Fruit fly (Drosophila melanogaster) whole organism, embryonic: ENCODE data around the gene CG10866.
A peak's percentile ranks its signal among the peaks of the same experiment; 100 is the strongest.

ENCODE experiments used
- Antp ChIP-seq: fragments of 200-800 bp; sonication (Bioruptor generic); optimal IDR thresholded peaks from 3 replicates; lab custom pipeline; 2016; ENCODE audit warnings: missing biosample characterization, missing genetic modification characterization
- CG10462 ChIP-seq: fragments of 200-800 bp; sonication (Bioruptor generic); optimal IDR thresholded peaks from 2 replicates; lab custom pipeline; 2016; ENCODE audit warnings: missing biosample characterization, missing genetic modification characterization
- CG11723 ChIP-seq: fragments of 200-800 bp; sonication (Bioruptor generic); optimal IDR thresholded peaks from 2 replicates; lab custom pipeline; 2017; ENCODE audit warnings: missing biosample characterization, mild to moderate bottlenecking, missing genetic modification characterization
- CG12769 ChIP-seq: fragments of 200-800 bp; sonication (Bioruptor generic); optimal IDR thresholded peaks from 2 replicates; lab custom pipeline; 2019; ENCODE audit warnings: missing biosample characterization, mild to moderate bottlenecking, missing genetic modification characterization, moderate library complexity
- CG14050 ChIP-seq: fragments of 200-800 bp; sonication (Bioruptor generic); IDR thresholded peaks from 3 replicates; pipeline ENCODE4 v1.3.6; 2022; ENCODE audit warnings: missing biosample characterization, missing genetic modification characterization
- CG15479 ChIP-seq: fragments of 200-800 bp; sonication (Bioruptor generic); optimal IDR thresholded peaks from 3 replicates; lab custom pipeline; 2019; ENCODE audit warnings: missing biosample characterization, mild to moderate bottlenecking, missing genetic modification characterization, moderate library complexity
- CG17359 ChIP-seq: fragments of 200-800 bp; sonication (Bioruptor generic); optimal IDR thresholded peaks from 3 replicates; lab custom pipeline; 2018; ENCODE audit warnings: missing biosample characterization, mild to moderate bottlenecking, missing genetic modification characterization, moderate library complexity
- CG17802 ChIP-seq: fragments of 200-800 bp; sonication (Bioruptor generic); optimal IDR thresholded peaks from 2 replicates; lab custom pipeline; 2018; ENCODE audit warnings: missing biosample characterization, mild to moderate bottlenecking, missing genetic modification characterization, moderate library complexity
- CG18476 ChIP-seq: fragments of 200-800 bp; sonication (Bioruptor generic); optimal IDR thresholded peaks from 2 replicates; lab custom pipeline; 2016; ENCODE audit warnings: missing biosample characterization, mild to moderate bottlenecking, missing genetic modification characterization
- CG2678 ChIP-seq: fragments of 200-800 bp; sonication (Bioruptor generic); optimal IDR thresholded peaks from 3 replicates; lab custom pipeline; 2019; ENCODE audit warnings: missing biosample characterization, mild to moderate bottlenecking, missing genetic modification characterization, moderate library complexity
- CG31365 ChIP-seq: fragments of 200-800 bp; sonication (Bioruptor generic); optimal IDR thresholded peaks from 2 replicates; lab custom pipeline; 2018; ENCODE audit warnings: missing biosample characterization, mild to moderate bottlenecking, missing genetic modification characterization
- CG3726 ChIP-seq: fragments of 200-800 bp; sonication (Bioruptor generic); IDR thresholded peaks from 3 replicates; pipeline ENCODE4, ENCODE4 v1.3.6; 2022; ENCODE audit warnings: missing biosample characterization, missing genetic modification characterization
- CG4360 ChIP-seq: fragments of 200-800 bp; sonication (Bioruptor generic); IDR thresholded peaks from 2 replicates; pipeline ENCODE4 v1.3.6; 2022; ENCODE audit warnings: missing biosample characterization, missing genetic modification characterization
- CG4820 ChIP-seq: fragments of 200-800 bp; sonication (Bioruptor generic); optimal IDR thresholded peaks from 3 replicates; lab custom pipeline; 2016; ENCODE audit warnings: missing biosample characterization, missing genetic modification characterization
- CG5245 ChIP-seq: fragments of 200-800 bp; sonication (Bioruptor generic); optimal IDR thresholded peaks from 3 replicates; lab custom pipeline; 2016; ENCODE audit warnings: missing biosample characterization, missing genetic modification characterization
- CG6813 ChIP-seq: fragments of 200-800 bp; sonication (Bioruptor generic); optimal IDR thresholded peaks from 2 replicates; lab custom pipeline; 2017; ENCODE audit warnings: missing biosample characterization, missing genetic modification characterization, mild to moderate bottlenecking, moderate library complexity, missing genetic modification reagents
- CG8089 ChIP-seq: fragments of 200-800 bp; sonication (Bioruptor generic); optimal IDR thresholded peaks from 3 replicates; lab custom pipeline; 2016; ENCODE audit warnings: missing biosample characterization, missing genetic modification characterization
- CG9609 ChIP-seq: fragments of 200-800 bp; sonication (Bioruptor generic); optimal IDR thresholded peaks from 3 replicates; lab custom pipeline; 2016; ENCODE audit warnings: missing biosample characterization, missing genetic modification characterization
- Camta ChIP-seq: fragments of 200-800 bp; sonication (Bioruptor generic); optimal IDR thresholded peaks from 2 replicates; lab custom pipeline; 2016; ENCODE audit warnings: missing biosample characterization, missing genetic modification characterization
- Dbx ChIP-seq: fragments of 200-800 bp; sonication (Bioruptor generic); IDR thresholded peaks from 3 replicates; pipeline ENCODE4 v1.3.6; 2022; ENCODE audit warnings: missing biosample characterization, missing genetic modification characterization
- Elba2 ChIP-seq: fragments of 200-800 bp; sonication (Bioruptor generic); optimal IDR thresholded peaks from 3 replicates; lab custom pipeline; 2016; ENCODE audit warnings: missing biosample characterization, missing genetic modification characterization
- Fer2 ChIP-seq: fragments of 200-800 bp; sonication (Bioruptor generic); optimal IDR thresholded peaks from 2 replicates; lab custom pipeline; 2018; ENCODE audit warnings: missing biosample characterization, mild to moderate bottlenecking, missing genetic modification characterization, moderate library complexity
- Gug ChIP-seq: fragments of 200-800 bp; sonication (Bioruptor generic); IDR thresholded peaks from 4 replicates; pipeline ENCODE4 v1.3.6; 2022; ENCODE audit warnings: missing biosample characterization, missing genetic modification characterization
- Jarid2 ChIP-seq: fragments of 200-800 bp; sonication (Bioruptor generic); optimal IDR thresholded peaks from 3 replicates; lab custom pipeline; 2017; ENCODE audit warnings: mild to moderate bottlenecking, missing biosample characterization, missing genetic modification reagents, missing genetic modification characterization
- Mad ChIP-seq: fragments of 200-800 bp; sonication (Bioruptor generic); optimal IDR thresholded peaks from 2 replicates; lab custom pipeline; 2016; ENCODE audit warnings: missing biosample characterization, missing genetic modification characterization
- Mes4 ChIP-seq: fragments of 200-800 bp; sonication (Bioruptor generic); optimal IDR thresholded peaks from 2 replicates; lab custom pipeline; 2016; ENCODE audit warnings: missing biosample characterization, missing genetic modification characterization
- Nf-YB ChIP-seq: fragments of 200-800 bp; sonication (Bioruptor generic); optimal IDR thresholded peaks from 3 replicates; lab custom pipeline; 2019; ENCODE audit warnings: missing biosample characterization, mild to moderate bottlenecking, missing genetic modification characterization, moderate library complexity
- PHDP ChIP-seq: fragments of 200-800 bp; sonication (Bioruptor generic); optimal IDR thresholded peaks from 3 replicates; lab custom pipeline; 2018; ENCODE audit warnings: missing biosample characterization, mild to moderate bottlenecking, missing genetic modification characterization, moderate library complexity
- Pdp1 ChIP-seq, 2 experiments: fragments of 200-800 bp; sonication (Bioruptor generic); optimal IDR thresholded peaks; 3 replicates each; lab custom pipeline; 2016; ENCODE audit warnings: missing biosample characterization in 2 of 2, missing genetic modification characterization in 2 of 2, mild to moderate bottlenecking in 1 of 2, moderate library complexity in 1 of 2
- bigmax ChIP-seq: fragments of 200-800 bp; sonication (Bioruptor generic); optimal IDR thresholded peaks from 2 replicates; lab custom pipeline; 2018; ENCODE audit warnings: missing biosample characterization, mild to moderate bottlenecking, missing genetic modification characterization
- cg ChIP-seq: fragments of 200-800 bp; sonication (Bioruptor generic); optimal IDR thresholded peaks from 3 replicates; lab custom pipeline; 2019; ENCODE audit warnings: missing biosample characterization, mild to moderate bottlenecking, missing genetic modification characterization, moderate library complexity
- ci ChIP-seq: fragments of 200-800 bp; sonication (Bioruptor generic); IDR thresholded peaks from 3 replicates; pipeline ENCODE4 v1.3.6; 2022; ENCODE audit warnings: missing biosample characterization, missing genetic modification characterization
- crp ChIP-seq, 2 experiments: fragments of 200-800 bp; sonication (Bioruptor generic); optimal IDR thresholded peaks; 2 replicates in 1 of 2; 3 replicates in 1 of 2; lab custom pipeline; 2017; ENCODE audit warnings: missing biosample characterization in 2 of 2, missing genetic modification characterization in 2 of 2, mild to moderate bottlenecking in 1 of 2, moderate library complexity in 1 of 2
- en ChIP-seq: fragments of 200-800 bp; sonication (Bioruptor generic); optimal IDR thresholded peaks from 2 replicates; lab custom pipeline; 2016; ENCODE audit warnings: missing biosample characterization, missing genetic modification characterization
- gem ChIP-seq: fragments of 200-800 bp; sonication (Bioruptor generic); optimal IDR thresholded peaks from 2 replicates; lab custom pipeline; 2019; ENCODE audit warnings: missing biosample characterization, mild to moderate bottlenecking, missing genetic modification characterization, moderate library complexity
- gt ChIP-seq: fragments of 200-800 bp; sonication (Bioruptor generic); IDR thresholded peaks from 2 replicates; pipeline ENCODE4 v1.3.6; 2022; ENCODE audit warnings: missing biosample characterization, missing genetic modification characterization
- inv ChIP-seq: fragments of 200-800 bp; sonication (Bioruptor generic); IDR thresholded peaks from 2 replicates; pipeline ENCODE4 v1.3.6; 2022; ENCODE audit warnings: missing biosample characterization, missing genetic modification characterization; ENCODE audit not compliant: partially characterized antibody
- nerfin-2 ChIP-seq: fragments of 200-800 bp; sonication (Bioruptor generic); IDR thresholded peaks from 2 replicates; pipeline ENCODE4 v1.3.6; 2022; ENCODE audit warnings: missing biosample characterization, missing genetic modification characterization; ENCODE audit not compliant: partially characterized antibody
- org-1 ChIP-seq: fragments of 200-800 bp; sonication (Bioruptor generic); optimal IDR thresholded peaks from 2 replicates; lab custom pipeline; 2017; ENCODE audit warnings: missing biosample characterization, missing genetic modification characterization
- phol ChIP-seq: fragments of 200-800 bp; sonication (Bioruptor generic); optimal IDR thresholded peaks from 3 replicates; lab custom pipeline; 2018; ENCODE audit warnings: missing biosample characterization, mild to moderate bottlenecking, missing genetic modification characterization, moderate library complexity
- pros ChIP-seq: fragments of 200-800 bp; sonication (Bioruptor generic); optimal IDR thresholded peaks from 3 replicates; lab custom pipeline; 2019; ENCODE audit warnings: missing biosample characterization, mild to moderate bottlenecking, missing genetic modification characterization, moderate library complexity
- scrt ChIP-seq: fragments of 200-800 bp; sonication (Bioruptor generic); optimal IDR thresholded peaks from 2 replicates; lab custom pipeline; 2018; ENCODE audit warnings: missing biosample characterization, mild to moderate bottlenecking, missing genetic modification characterization, moderate library complexity
- sd ChIP-seq: fragments of 200-800 bp; sonication (Bioruptor generic); optimal IDR thresholded peaks from 3 replicates; lab custom pipeline; 2018; ENCODE audit warnings: missing biosample characterization, mild to moderate bottlenecking, missing genetic modification characterization, moderate library complexity
- sens ChIP-seq: fragments of 200-800 bp; sonication (Bioruptor generic); peaks from one replicate; lab custom pipeline; 2016; ENCODE audit warnings: missing biosample characterization, missing genetic modification characterization
- sim ChIP-seq: fragments of 200-800 bp; sonication (Bioruptor generic); IDR thresholded peaks from 2 replicates; pipeline ENCODE4 v1.3.6; 2022; ENCODE audit warnings: missing biosample characterization, missing genetic modification characterization
- sima ChIP-seq: fragments of 200-800 bp; sonication (Bioruptor generic); optimal IDR thresholded peaks from 2 replicates; lab custom pipeline; 2016; ENCODE audit warnings: missing biosample characterization, missing genetic modification characterization
- sna ChIP-seq: fragments of 200-800 bp; sonication (Bioruptor generic); IDR thresholded peaks from 2 replicates; pipeline ENCODE4 v1.3.6; 2022; ENCODE audit warnings: missing biosample characterization, missing genetic modification characterization; ENCODE audit not compliant: partially characterized antibody
- stwl ChIP-seq: fragments of 200-800 bp; sonication (Bioruptor generic); optimal IDR thresholded peaks from 3 replicates; lab custom pipeline; 2018; ENCODE audit warnings: missing biosample characterization, mild to moderate bottlenecking, missing genetic modification characterization, moderate library complexity
- tll ChIP-seq, 2 experiments: fragments of 200-800 bp in 1 of 2; fragments of >200 bp in 1 of 2; sonication (Bioruptor generic) in 1 of 2; optimal IDR thresholded peaks; 2 replicates each; lab custom pipeline; 2017 to 2019; ENCODE audit warnings: missing biosample characterization in 2 of 2, missing genetic modification characterization in 2 of 2, mild to moderate bottlenecking in 1 of 2, moderate library complexity in 1 of 2
- z ChIP-seq: fragments of 200-800 bp; sonication (Bioruptor generic); IDR thresholded peaks from 3 replicates; pipeline ENCODE4 v1.3.6; 2022; ENCODE audit warnings: missing biosample characterization, missing genetic modification characterization
- zfh1 ChIP-seq: fragments of 200-800 bp; sonication (Bioruptor generic); IDR thresholded peaks from 3 replicates; pipeline ENCODE4 v1.3.6; 2022; ENCODE audit warnings: missing biosample characterization, missing genetic modification characterization

CG10866 gene

DNA sequence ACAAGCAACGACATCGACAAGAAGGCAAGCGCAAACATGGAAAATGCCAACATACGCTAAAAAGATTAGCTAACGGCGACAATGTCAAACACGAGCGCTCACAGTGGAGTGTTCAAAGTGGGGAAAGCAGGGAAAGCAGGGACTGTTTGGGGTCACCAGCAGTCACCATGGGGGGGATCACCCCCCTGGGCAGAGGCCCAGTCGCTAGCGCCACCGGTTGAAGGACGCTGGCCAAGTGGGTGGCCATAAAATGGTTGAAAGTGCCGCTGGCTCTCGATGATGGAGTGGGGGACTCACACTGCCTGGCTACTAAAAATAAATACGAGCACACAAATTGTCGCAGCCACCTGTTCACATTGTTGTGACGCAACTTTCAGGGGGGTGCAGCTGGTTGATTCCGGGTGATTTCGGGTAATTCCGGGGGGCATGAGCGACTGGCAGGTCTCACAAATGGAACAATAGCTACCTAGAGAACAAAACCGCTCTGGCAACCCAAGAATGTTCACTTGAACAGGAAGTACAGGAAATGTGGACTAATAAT lies 23.2 kb upstream of the CG10866 start (continued):
- TF ChIP-seq CG12769 (peak; percentile 7), CG4820 (GFP tag; lab: Kevin White, UChicago) (no peak), stwl (no peak), Mes4 (GFP tag; lab: Kevin White, UChicago) (no peak), crp (GFP tag; optimal IDR thresholded peaks at IDR 0.05; lab: Kevin White, UChicago) (no peak), pros (GFP tag; lab: Kevin White, UChicago) (no peak), Dbx (GFP tag; lab: Robert Waterston, UW) (no peak), Jarid2 (GFP tag; lab: Kevin White, UChicago) (no peak), tll (GFP tag; optimal IDR thresholded peaks at IDR 0.05; lab: Kevin White, UChicago) (no peak), zfh1 (GFP tag; lab: Robert Waterston, UW) (no peak), CG15479 (no peak), sim (no peak), gem (no peak), org-1 (no peak), Gug (GFP tag; lab: Robert Waterston, UW) (no peak), CG8089 (GFP tag; lab: Kevin White, UChicago) (no peak), Nf-YB (GFP tag; lab: Kevin White, UChicago) (no peak), sima (GFP tag; lab: Kevin White, UChicago) (no peak), CG10462 (GFP tag; lab: Kevin White, UChicago) (no peak), gt (no peak), CG2678 (no peak), Pdp1 (GFP tag; optimal IDR thresholded peaks at IDR 0.05; lab: Kevin White, UChicago) (peak in 1 of 2 experiments; percentile 53), PHDP (tag; lab: Kevin White, UChicago) (no peak), Mad (no peak), inv (no peak), CG17802 (tag; lab: Kevin White, UChicago) (no peak), bigmax (no peak), cg (GFP tag; lab: Kevin White, UChicago) (no peak)
- TF ChIP-seq, all 482 proteins: peak for 8

DNA sequence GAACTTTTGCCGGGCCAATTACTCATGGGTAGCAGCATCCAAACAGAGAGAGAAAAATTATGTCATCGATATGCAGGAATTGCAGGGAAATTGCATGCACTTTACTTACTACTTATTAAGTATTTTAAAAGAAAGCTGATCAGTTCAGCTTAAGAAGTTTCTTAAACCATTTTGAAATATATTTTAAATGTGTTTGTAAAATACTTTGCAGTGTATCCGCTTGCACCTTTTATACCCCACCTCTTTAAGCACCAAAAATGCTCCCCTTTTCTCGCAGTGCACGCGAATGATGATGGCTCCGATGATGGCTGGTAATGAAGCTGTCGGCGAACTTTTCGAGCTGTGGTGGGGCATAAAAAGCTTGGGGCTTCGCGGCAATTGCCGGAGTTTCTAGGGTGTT lies 14.7 kb upstream of the CG10866 start, which contains the start of gene CG14984:
CG14984 (minus strand) TSS at position 83 of the 400 bp plus-strand sequence.
- TF ChIP-seq CG18476 (GFP tag; lab: Kevin White, UChicago), result peak; percentile 29
- no peak for TF ChIP-seq CG9609 (GFP tag; lab: Kevin White, UChicago)
- TF ChIP-seq sens (GFP tag; lab: Kevin White, UChicago), result no peak
- TF ChIP-seq CG4360 (GFP tag; lab: Robert Waterston, UW), result no peak
- TF ChIP-seq en (GFP tag; lab: Kevin White, UChicago), result no peak
- peak; percentile 30 for TF ChIP-seq phol (tag; lab: Kevin White, UChicago)
- no peak for TF ChIP-seq z (GFP tag; lab: Robert Waterston, UW)
- TF ChIP-seq CG6813 (GFP tag; lab: Kevin White, UChicago), result peak; percentile 34
- TF ChIP-seq CG11723 (GFP tag; lab: Kevin White, UChicago), result no peak
- TF ChIP-seq scrt (GFP tag; lab: Kevin White, UChicago), result peak; percentile 80
- no peak for TF ChIP-seq Camta (GFP tag; lab: Kevin White, UChicago)
- TF ChIP-seq Elba2, result no peak
- TF ChIP-seq Antp (GFP tag; lab: Kevin White, UChicago), result peak; percentile 0
- no peak for TF ChIP-seq nerfin-2 (GFP tag; lab: Robert Waterston, UW)
- TF ChIP-seq CG3726 (GFP tag; lab: Robert Waterston, UW), result no peak
- TF ChIP-seq sna (GFP tag; lab: Robert Waterston, UW), result no peak
- TF ChIP-seq Nf-YB (GFP tag; lab: Kevin White, UChicago), result no peak
- TF ChIP-seq ci (GFP tag; lab: Robert Waterston, UW), result 0 out of 3 replicates have a peak, but pooled peaks have one; percentile 35
- TF ChIP-seq Fer2 (tag; lab: Kevin White, UChicago), result no peak
- TF ChIP-seq sd (tag; lab: Kevin White, UChicago), result no peak
- TF ChIP-seq CG5245 (GFP tag; lab: Kevin White, UChicago), result no peak
- no peak for TF ChIP-seq CG14050 (GFP tag; lab: Robert Waterston, UW)
- TF ChIP-seq CG17359 (tag; lab: Kevin White, UChicago), result peak; percentile 29
- TF ChIP-seq CG31365 (tag; lab: Kevin White, UChicago), result no peak
